Fruit fly (Drosophila melanogaster) whole organism, embryonic: Measurements from ENCODE around the gene CG31819.

Experiments used
- CG10565 ChIP-seq: fragments of 200-800 bp; sonication (Bioruptor generic); optimal IDR thresholded peaks from 3 replicates; lab custom pipeline; 2016; ENCODE audit warnings: missing biosample characterization, mild to moderate bottlenecking, missing genetic modification characterization
- CG11398 ChIP-seq: fragments of 200-800 bp; sonication (Bioruptor generic); optimal IDR thresholded peaks from 2 replicates; lab custom pipeline; 2016; ENCODE audit warnings: missing biosample characterization, missing genetic modification characterization
- CG11456 ChIP-seq: fragments of 200-800 bp; sonication (Bioruptor generic); IDR thresholded peaks from 3 replicates; pipeline ENCODE4 v1.3.6; 2022; ENCODE audit warnings: missing biosample characterization, missing genetic modification characterization
- CG11696 ChIP-seq: fragments of 200-800 bp; sonication (Bioruptor generic); IDR thresholded peaks from 2 replicates; pipeline ENCODE4 v1.3.6; 2022; ENCODE audit warnings: missing biosample characterization, missing genetic modification characterization
- CG12299 ChIP-seq: fragments of 200-800 bp; sonication (Bioruptor generic); optimal IDR thresholded peaks from 2 replicates; lab custom pipeline; 2018; ENCODE audit warnings: missing biosample characterization, mild to moderate bottlenecking, missing genetic modification characterization
- CG13894 ChIP-seq: fragments of 200-800 bp; sonication (Bioruptor generic); optimal IDR thresholded peaks from 3 replicates; lab custom pipeline; 2018; ENCODE audit warnings: missing biosample characterization, mild to moderate bottlenecking, missing genetic modification characterization, moderate library complexity
- CG15514 ChIP-seq: fragments of 200-800 bp; sonication (Bioruptor generic); optimal IDR thresholded peaks from 3 replicates; lab custom pipeline; 2017; ENCODE audit warnings: missing biosample characterization, missing genetic modification characterization, mild to moderate bottlenecking, moderate library complexity, missing genetic modification reagents
- CG17385 ChIP-seq: fragments of 200-800 bp; sonication (Bioruptor generic); optimal IDR thresholded peaks from 3 replicates; lab custom pipeline; 2018; ENCODE audit warnings: missing biosample characterization, mild to moderate bottlenecking, missing genetic modification characterization
- CG3407 ChIP-seq: fragments of 200-800 bp; sonication (Bioruptor generic); optimal IDR thresholded peaks from 2 replicates; lab custom pipeline; 2018; ENCODE audit warnings: missing biosample characterization, mild to moderate bottlenecking, missing genetic modification characterization
- CG4730 ChIP-seq: fragments of 200-800 bp; sonication (Bioruptor generic); IDR thresholded peaks from 2 replicates; pipeline ENCODE4 v1.3.6; 2022; ENCODE audit warnings: missing biosample characterization, missing genetic modification characterization
- CG5953 ChIP-seq: fragments of 200-800 bp; sonication (Bioruptor generic); IDR thresholded peaks from 2 replicates; pipeline ENCODE4 v1.3.6; 2022; ENCODE audit warnings: missing biosample characterization, missing genetic modification characterization
- CG6854 ChIP-seq: fragments of 200-800 bp; sonication (Bioruptor generic); optimal IDR thresholded peaks from 3 replicates; lab custom pipeline; 2017; ENCODE audit warnings: missing biosample characterization, mild to moderate bottlenecking, missing genetic modification characterization
- CG7271 ChIP-seq: fragments of 200-800 bp; sonication (Bioruptor generic); optimal IDR thresholded peaks from 2 replicates; lab custom pipeline; 2018; ENCODE audit warnings: missing biosample characterization, mild to moderate bottlenecking, missing genetic modification characterization, moderate library complexity
- CG7556 ChIP-seq: fragments of 200-800 bp; sonication (Bioruptor generic); optimal IDR thresholded peaks from 2 replicates; lab custom pipeline; 2017; ENCODE audit warnings: missing biosample characterization, mild to moderate bottlenecking, missing genetic modification characterization
- CG7963 ChIP-seq: fragments of 200-800 bp; sonication (Bioruptor generic); IDR thresholded peaks from 3 replicates; pipeline ENCODE4 v1.3.6; 2022; ENCODE audit warnings: missing biosample characterization, missing genetic modification characterization; ENCODE audit not compliant: partially characterized antibody
- CG9876 ChIP-seq: fragments of 200-800 bp; sonication (Bioruptor generic); optimal IDR thresholded peaks from 2 replicates; lab custom pipeline; 2016; ENCODE audit warnings: missing biosample characterization, missing genetic modification characterization
- Camta ChIP-seq: fragments of 200-800 bp; sonication (Bioruptor generic); optimal IDR thresholded peaks from 2 replicates; lab custom pipeline; 2016; ENCODE audit warnings: missing biosample characterization, missing genetic modification characterization
- D19A ChIP-seq: fragments of 200-800 bp; optimal IDR thresholded peaks from 3 replicates; lab custom pipeline; 2019; ENCODE audit warnings: missing biosample characterization, mild to moderate bottlenecking, missing genetic modification characterization, moderate library complexity
- Dbx ChIP-seq: fragments of 200-800 bp; sonication (Bioruptor generic); IDR thresholded peaks from 3 replicates; pipeline ENCODE4 v1.3.6; 2022; ENCODE audit warnings: missing biosample characterization, missing genetic modification characterization
- Dfd ChIP-seq, 2 experiments: fragments of >200 bp; optimal IDR thresholded peaks; 2 replicates each; lab custom pipeline; 2017; ENCODE audit warnings: missing biosample characterization in 2 of 2, missing genetic modification characterization in 2 of 2
- Doc2 ChIP-seq: fragments of 200-800 bp; sonication (Bioruptor generic); IDR thresholded peaks from 2 replicates; pipeline ENCODE4 v1.3.6; 2022; ENCODE audit warnings: missing biosample characterization, missing genetic modification characterization
- Dref ChIP-seq: fragments of 200-800 bp; sonication (Bioruptor generic); IDR thresholded peaks from 2 replicates; pipeline ENCODE4 v1.3.6; 2022; ENCODE audit warnings: missing biosample characterization, missing genetic modification characterization
- HLHmδ ChIP-seq: fragments of 200-800 bp; sonication (Bioruptor generic); optimal IDR thresholded peaks from 2 replicates; lab custom pipeline; 2018; ENCODE audit warnings: missing biosample characterization, mild to moderate bottlenecking, missing genetic modification characterization, moderate library complexity
- Lhr ChIP-seq: fragments of 200-800 bp; sonication (Bioruptor generic); optimal IDR thresholded peaks from 3 replicates; lab custom pipeline; 2017; ENCODE audit warnings: mild to moderate bottlenecking, missing biosample characterization, missing genetic modification reagents, missing genetic modification characterization
- Meics ChIP-seq: fragments of 200-800 bp; sonication (Bioruptor generic); optimal IDR thresholded peaks from 2 replicates; lab custom pipeline; 2017; ENCODE audit warnings: missing biosample characterization, mild to moderate bottlenecking, missing genetic modification characterization
- NfI ChIP-seq: fragments of 200-800 bp; sonication (Bioruptor generic); optimal IDR thresholded peaks from 3 replicates; lab custom pipeline; 2018; ENCODE audit warnings: missing biosample characterization, mild to moderate bottlenecking, missing genetic modification characterization, moderate library complexity
- Sox100B ChIP-seq: fragments of 200-800 bp; sonication (Bioruptor generic); optimal IDR thresholded peaks from 3 replicates; lab custom pipeline; 2018; ENCODE audit warnings: missing biosample characterization, mild to moderate bottlenecking, missing genetic modification characterization
- Taf1 ChIP-seq: fragments of 200-800 bp; sonication (Bioruptor generic); IDR thresholded peaks from 2 replicates; pipeline ENCODE4 v1.3.6; 2022; ENCODE audit warnings: missing biosample characterization, missing genetic modification characterization
- abd-A ChIP-seq: fragments of 200-800 bp; sonication (Bioruptor generic); optimal IDR thresholded peaks from 3 replicates; lab custom pipeline; 2019; ENCODE audit warnings: missing biosample characterization, mild to moderate bottlenecking, missing genetic modification characterization, moderate library complexity
- amos ChIP-seq: fragments of 200-800 bp; sonication (Bioruptor generic); IDR thresholded peaks from 2 replicates; pipeline ENCODE4 v1.3.6; 2022; ENCODE audit warnings: missing biosample characterization, missing genetic modification characterization; ENCODE audit not compliant: partially characterized antibody
- bigmax ChIP-seq: fragments of 200-800 bp; sonication (Bioruptor generic); optimal IDR thresholded peaks from 2 replicates; lab custom pipeline; 2018; ENCODE audit warnings: missing biosample characterization, mild to moderate bottlenecking, missing genetic modification characterization
- caup ChIP-seq: fragments of 200-800 bp; sonication (Bioruptor generic); optimal IDR thresholded peaks from 3 replicates; lab custom pipeline; 2017; ENCODE audit warnings: missing biosample characterization, mild to moderate bottlenecking, missing genetic modification characterization, moderate library complexity; ENCODE audit not compliant: severe bottlenecking
- chinmo ChIP-seq: fragments of 200-800 bp; sonication (Bioruptor generic); IDR thresholded peaks from 4 replicates; pipeline ENCODE4 v1.3.6; 2022; ENCODE audit warnings: missing biosample characterization, missing genetic modification characterization; ENCODE audit not compliant: partially characterized antibody
- chn ChIP-seq: fragments of 200-800 bp; sonication (Bioruptor generic); optimal IDR thresholded peaks from 2 replicates; lab custom pipeline; 2016; ENCODE audit warnings: missing biosample characterization, missing genetic modification characterization
- ci ChIP-seq: fragments of 200-800 bp; sonication (Bioruptor generic); IDR thresholded peaks from 3 replicates; pipeline ENCODE4 v1.3.6; 2022; ENCODE audit warnings: missing biosample characterization, missing genetic modification characterization
- crp ChIP-seq, 2 experiments: fragments of 200-800 bp; sonication (Bioruptor generic); optimal IDR thresholded peaks; 2 replicates in 1 of 2; 3 replicates in 1 of 2; lab custom pipeline; 2017; ENCODE audit warnings: missing biosample characterization in 2 of 2, missing genetic modification characterization in 2 of 2, mild to moderate bottlenecking in 1 of 2, moderate library complexity in 1 of 2
- da ChIP-seq: fragments of 200-800 bp; sonication (Bioruptor generic); optimal IDR thresholded peaks from 2 replicates; lab custom pipeline; 2016; ENCODE audit warnings: missing biosample characterization, missing genetic modification characterization
- gfzf ChIP-seq: fragments of 200-800 bp; sonication (Bioruptor generic); optimal IDR thresholded peaks from 2 replicates; lab custom pipeline; 2016; ENCODE audit warnings: missing biosample characterization, mild to moderate bottlenecking, missing genetic modification characterization, moderate library complexity
- insv ChIP-seq, 2 experiments: fragments of 200-800 bp; sonication (Bioruptor generic); optimal IDR thresholded peaks; 3 replicates each; lab custom pipeline; 2016 to 2018; ENCODE audit warnings: missing biosample characterization in 2 of 2, missing genetic modification characterization in 2 of 2
- lab ChIP-seq: fragments of 200-800 bp; sonication (Bioruptor generic); optimal IDR thresholded peaks from 3 replicates; lab custom pipeline; 2017; ENCODE audit warnings: missing biosample characterization, missing genetic modification characterization, mild to moderate bottlenecking, moderate library complexity, missing genetic modification reagents
- lmd ChIP-seq: fragments of 200-800 bp; sonication (Bioruptor generic); IDR thresholded peaks from 2 replicates; pipeline ENCODE4 v1.3.6; 2022; ENCODE audit warnings: missing biosample characterization, missing genetic modification characterization
- lola ChIP-seq, 3 experiments: fragments of >200 bp in 2 of 3; fragments of 200-800 bp in 1 of 3; sonication (Bioruptor generic) in 1 of 3; optimal IDR thresholded peaks; 2 replicates each; lab custom pipeline; 2017 to 2019; ENCODE audit warnings: missing biosample characterization in 3 of 3, missing genetic modification characterization in 3 of 3, mild to moderate bottlenecking in 1 of 3, moderate library complexity in 1 of 3
- odd ChIP-seq: fragments of 200-800 bp; sonication (Bioruptor generic); optimal IDR thresholded peaks from 2 replicates; lab custom pipeline; 2017; ENCODE audit warnings: missing biosample characterization, mild to moderate bottlenecking, missing genetic modification characterization
- onecut ChIP-seq: fragments of 200-800 bp; sonication (Bioruptor generic); IDR thresholded peaks from 2 replicates; pipeline ENCODE4 v1.3.6; 2022; ENCODE audit warnings: missing biosample characterization, missing genetic modification characterization
- p53 ChIP-seq: fragments of 200-800 bp; sonication (Bioruptor generic); optimal IDR thresholded peaks from 2 replicates; lab custom pipeline; 2016; ENCODE audit warnings: missing biosample characterization, missing genetic modification characterization
- psq ChIP-seq: fragments of 200-800 bp; sonication (Bioruptor generic); optimal IDR thresholded peaks from 2 replicates; lab custom pipeline; 2017; ENCODE audit warnings: missing biosample characterization, missing genetic modification characterization
- repo ChIP-seq: fragments of 200-800 bp; sonication (Bioruptor generic); optimal IDR thresholded peaks from 2 replicates; lab custom pipeline; 2016; ENCODE audit warnings: missing biosample characterization, missing genetic modification characterization
- sens ChIP-seq: fragments of 200-800 bp; sonication (Bioruptor generic); peaks from one replicate; lab custom pipeline; 2016; ENCODE audit warnings: missing biosample characterization, missing genetic modification characterization
- tio ChIP-seq: fragments of 200-800 bp; sonication (Bioruptor generic); optimal IDR thresholded peaks from 2 replicates; lab custom pipeline; 2017; ENCODE audit warnings: missing biosample characterization, missing genetic modification characterization, inconsistent platforms
- twi ChIP-seq: fragments of 200-800 bp; optimal IDR thresholded peaks from 2 replicates; lab custom pipeline; 2019; ENCODE audit warnings: missing biosample characterization, mild to moderate bottlenecking, missing genetic modification characterization, moderate library complexity

Gene CG31819

dm6 chr2L:16231265-16231664 lies 20.0 kb downstream of the CG31819 start, which contains the start of gene Ca-Ma2d:
Gene Ca-Ma2d (plus strand): TSS chr2L:16231475.
- no peak for TF ChIP-seq Lhr (GFP tag; lab: Kevin White, UChicago)
- no peak for TF ChIP-seq Taf1 (GFP tag; lab: Robert Waterston, UW)
- no peak for TF ChIP-seq Dfd (GFP tag; optimal IDR thresholded peaks at IDR 0.05; lab: Kevin White, UChicago)
- no peak for TF ChIP-seq lmd (GFP tag; lab: Robert Waterston, UW)
- 0 out of 3 replicates have a peak, but pooled peaks have one; percentile 41 for TF ChIP-seq CG11456 (GFP tag; lab: Robert Waterston, UW)
- TF ChIP-seq bigmax (GFP tag; lab: Kevin White, UChicago), result no peak
- peak; percentile 9 for TF ChIP-seq D19A (tag; lab: Kevin White, UChicago)
- TF ChIP-seq Dbx (GFP tag; lab: Robert Waterston, UW), result 0 out of 3 replicates have a peak, but pooled peaks have one; percentile 15
- TF ChIP-seq caup, result no peak
- peak; percentile 38; the same call in 1 of the 2 replicates for TF ChIP-seq amos (GFP tag; lab: Robert Waterston, UW)
- no peak for TF ChIP-seq lola (GFP tag; optimal IDR thresholded peaks at IDR 0.05; lab: Kevin White, UChicago)
- TF ChIP-seq CG12299 (tag; lab: Kevin White, UChicago), result peak; percentile 6
- peak; percentile 1 for TF ChIP-seq CG17385
- no peak for TF ChIP-seq repo (GFP tag; lab: Kevin White, UChicago)
- no peak for TF ChIP-seq CG11696 (GFP tag; lab: Robert Waterston, UW)
- no peak for TF ChIP-seq da (GFP tag; lab: Kevin White, UChicago)
- peak; percentile 27 for TF ChIP-seq psq (GFP tag; lab: Kevin White, UChicago)
- peak; percentile 76 for TF ChIP-seq abd-A
- peak in 1 of 2 experiments; percentile 13 for TF ChIP-seq insv (GFP tag; optimal IDR thresholded peaks at IDR 0.05; lab: Kevin White, UChicago)
- peak; percentile 43 for TF ChIP-seq twi (tag; lab: Kevin White, UChicago)
- TF ChIP-seq p53 (GFP tag; lab: Kevin White, UChicago), result no peak
- TF ChIP-seq CG7963 (GFP tag; lab: Robert Waterston, UW), result no peak
- no peak for TF ChIP-seq CG9876 (GFP tag; lab: Kevin White, UChicago)
- no peak for TF ChIP-seq CG7556 (GFP tag; lab: Kevin White, UChicago)
- 0 out of 4 replicates have a peak, but pooled peaks have one; percentile 41 for TF ChIP-seq chinmo
- TF ChIP-seq odd, result no peak
- TF ChIP-seq Camta (GFP tag; lab: Kevin White, UChicago), result no peak
- no peak for TF ChIP-seq CG7271
- TF ChIP-seq CG6854 (GFP tag; lab: Kevin White, UChicago), result no peak
- TF ChIP-seq CG15514 (GFP tag; lab: Kevin White, UChicago), result peak; percentile 15
- TF ChIP-seq NfI (GFP tag; lab: Kevin White, UChicago), result no peak
- TF ChIP-seq tio (GFP tag; lab: Kevin White, UChicago), result no peak
- no peak for TF ChIP-seq CG10565
- TF ChIP-seq CG13894 (tag; lab: Kevin White, UChicago), result peak; percentile 24
- peak in 1 of 2 experiments; percentile 78 for TF ChIP-seq crp (GFP tag; optimal IDR thresholded peaks at IDR 0.05; lab: Kevin White, UChicago)
- TF ChIP-seq ci (GFP tag; lab: Robert Waterston, UW), result 0 out of 3 replicates have a peak, but pooled peaks have one; percentile 12
- no peak for TF ChIP-seq CG11398 (GFP tag; lab: Kevin White, UChicago)
- peak; percentile 5 for TF ChIP-seq sens (GFP tag; lab: Kevin White, UChicago)
- no peak for TF ChIP-seq Meics (GFP tag; lab: Kevin White, UChicago)
- no peak for TF ChIP-seq Sox100B
- no peak for TF ChIP-seq HLHmδ (GFP tag; lab: Kevin White, UChicago)
- TF ChIP-seq gfzf (GFP tag; lab: Kevin White, UChicago), result no peak
- TF ChIP-seq Dref (GFP tag; lab: Robert Waterston, UW), result no peak
- TF ChIP-seq onecut (GFP tag; lab: Robert Waterston, UW), result peak; percentile 92
- no peak for TF ChIP-seq Doc2 (GFP tag; lab: Robert Waterston, UW)
- no peak for TF ChIP-seq chn
- TF ChIP-seq CG5953 (GFP tag; lab: Robert Waterston, UW), result no peak
- no peak for TF ChIP-seq CG4730 (GFP tag; lab: Robert Waterston, UW)
- no peak for TF ChIP-seq CG3407
- peak; percentile 44 for TF ChIP-seq lab (GFP tag; lab: Kevin White, UChicago)
